Worm (Caenorhabditis elegans): ENCODE measurements around the gene K06H6.5.

ce11 chrV:590182-590581 is 14.0 kb downstream of the K06H6.5 start, which contains the start of gene ZK488.6:
- TF ChIP-seq lin-11 (tag; optimal IDR thresholded peaks at IDR 0.05) (no peak), ceh-6 (GFP tag; optimal IDR thresholded peaks at IDR 0.05) (no peak), ceh-48 (tag; optimal IDR thresholded peaks at IDR 0.05) (no peak), ahr-1 (tag; optimal IDR thresholded peaks at IDR 0.05) (no peak), ama-1 (optimal IDR thresholded peaks at IDR 0.05) (no peak), che-1 (tag; optimal IDR thresholded peaks at IDR 0.05) (no peak), dve-1 (tag; optimal IDR thresholded peaks at IDR 0.05) (no peak), unc-55 (GFP tag; optimal IDR thresholded peaks at IDR 0.05) (no peak), nhr-11 (tag; optimal IDR thresholded peaks at IDR 0.05) (no peak), dmd-4 (tag; optimal IDR thresholded peaks at IDR 0.05; ENCODE audit: borderline replicate concordance) (no peak)
